Worm (Caenorhabditis elegans) whole organism, L4 larva: Measurements from ENCODE around the gene str-41.
A peak's percentile ranks its signal among the peaks of the same experiment; 100 is the strongest.

Source experiments
- aly-2 ChIP-seq: sonication (generic microtip); optimal IDR thresholded peaks from 2 replicates; lab custom pipeline; 2018; ENCODE audit warnings: missing biosample characterization, missing genetic modification characterization
- ama-1 ChIP-seq: fragments of 150-350 bp; optimal IDR thresholded peaks from 2 replicates; lab custom pipeline; 2014; ENCODE audit warnings: inconsistent platforms, mixed read lengths
- ceh-62 ChIP-seq: sonication (generic microtip); optimal IDR thresholded peaks from 2 replicates; lab custom pipeline; 2017; ENCODE audit warnings: missing biosample characterization, missing genetic modification characterization
- dmd-6 ChIP-seq: fragments of 200-800 bp; sonication (Bioruptor generic); IDR thresholded peaks from 2 replicates; pipeline ENCODE4 v1.3.6; 2022; ENCODE audit warnings: missing genetic modification reagents, missing genetic modification characterization, missing compliant biosample characterization
- fkh-10 ChIP-seq: fragments of 150-350 bp; optimal IDR thresholded peaks from 2 replicates; lab custom pipeline; 2014; ENCODE audit warnings: missing biosample characterization, missing genetic modification reagents, missing genetic modification characterization
- nhr-28 ChIP-seq: fragments of 150-350 bp; optimal IDR thresholded peaks from 2 replicates; lab custom pipeline; 2014; ENCODE audit warnings: missing biosample characterization, missing genetic modification characterization
- unc-62 ChIP-seq, 3 experiments: fragments of 150-350 bp in 1 of 3; sonication (generic microtip); optimal IDR thresholded peaks in 2 of 3; peaks in 1 of 3; 1 replicate in 1 of 3; 2 replicates in 2 of 3; lab custom pipeline; 2014 to 2017; ENCODE audit warnings: missing biosample characterization in 3 of 3, missing genetic modification characterization in 3 of 3, missing genetic modification reagents in 3 of 3, missing genotype in 1 of 3
- vab-7 ChIP-seq: fragments of 200-800 bp; sonication (Bioruptor generic); IDR thresholded peaks from 2 replicates; pipeline ENCODE4 v1.3.6; 2022; ENCODE audit warnings: missing genetic modification reagents, missing genetic modification characterization, missing compliant biosample characterization
- ztf-11 ChIP-seq: fragments of 150-350 bp; optimal IDR thresholded peaks from 2 replicates; lab custom pipeline; 2014; ENCODE audit warnings: missing biosample characterization, missing genetic modification characterization

DNA sequence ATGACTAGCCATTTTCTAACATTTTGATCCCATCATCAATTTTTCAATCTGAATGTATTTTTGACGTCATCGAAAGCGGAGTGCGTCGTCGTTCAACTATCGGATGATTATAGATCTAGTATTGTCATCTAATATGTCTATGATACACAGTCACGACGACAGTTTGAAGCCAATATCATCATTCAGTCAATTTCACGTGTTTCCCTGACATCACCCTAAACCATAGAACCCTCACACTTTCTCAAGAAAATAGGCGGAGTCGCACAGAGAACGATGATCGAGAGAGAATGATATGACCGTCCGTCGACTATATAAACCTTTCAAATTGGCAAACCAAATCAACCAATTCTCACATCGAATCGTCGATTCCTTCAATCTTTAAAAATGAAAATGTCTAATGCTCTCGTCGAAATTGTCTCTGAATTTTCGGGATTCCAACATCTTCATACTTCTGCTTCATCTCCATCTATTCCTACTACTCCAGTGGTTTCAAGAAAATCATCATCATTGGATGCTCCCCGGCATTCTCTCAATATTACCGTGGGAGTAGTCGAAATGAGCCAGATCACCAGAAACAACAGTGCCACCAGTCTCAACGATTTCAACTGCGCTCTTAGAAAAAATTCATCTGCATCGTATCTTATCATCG is 4.1 kb downstream of the str-41 start, which contains the start of gene F18E3.13:
- TF ChIP-seq fkh-10 (GFP tag; lab: Kevin White, UChicago) (no peak), ceh-62 (tag; lab: Kevin White, UChicago) (no peak), ztf-11 (tag; lab: Kevin White, UChicago) (no peak), aly-2 (no peak), dmd-6 (GFP tag; lab: Robert Waterston, UW) (peak; percentile 64), nhr-28 (tag; lab: Kevin White, UChicago) (peak; percentile 84), ama-1 (lab: Kevin White, UChicago) (peak; percentile 93), vab-7 (GFP tag; lab: Robert Waterston, UW) (no peak), unc-62 (GFP tag; optimal IDR thresholded peaks at IDR 0.05 in 1 of 2; lab: Kevin White, UChicago) (peak in 1 of 2 experiments; percentile 55), unc-62 (tag; optimal IDR thresholded peaks at IDR 0.05; lab: Kevin White, UChicago) (no peak)
